Worm (Caenorhabditis elegans) whole organism, L4/young adult: ENCODE data around the gene F13B12.2.

Experiments used
- W03F9.2 ChIP-seq: fragments of 150-350 bp; optimal IDR thresholded peaks from 2 replicates; lab custom pipeline; 2014; ENCODE audit warnings: missing biosample characterization, missing genetic modification characterization
- dao-5 ChIP-seq: sonication (generic microtip); optimal IDR thresholded peaks from 2 replicates; lab custom pipeline; 2016; ENCODE audit warnings: missing genotype, missing genetic modification characterization, moderate library complexity, missing compliant biosample characterization
- him-1 ChIP-seq: sonication (generic microtip); optimal IDR thresholded peaks from 2 replicates; lab custom pipeline; 2016; ENCODE audit warnings: missing genotype, missing genetic modification reagents, missing genetic modification characterization, missing compliant biosample characterization

The F13B12.2 gene

DNA sequence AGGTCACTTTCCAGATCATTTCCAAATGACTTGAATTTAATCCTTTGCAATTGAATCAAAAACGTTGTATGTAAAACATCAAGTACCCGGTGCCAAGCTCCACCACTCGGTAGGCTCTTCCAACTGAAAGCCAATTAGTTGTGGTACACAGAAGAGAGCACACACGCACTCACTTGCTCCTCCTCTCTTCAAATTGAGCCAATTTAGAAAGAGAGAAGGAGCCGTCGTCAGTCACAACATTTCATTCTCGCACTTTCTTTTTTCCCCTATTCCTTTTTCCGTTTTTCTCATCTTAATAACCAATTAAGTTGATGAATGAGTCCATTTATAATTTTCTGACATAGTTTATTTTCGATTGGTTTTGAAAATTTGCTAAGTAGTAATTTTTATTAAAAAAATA, 30.7 kb downstream of the F13B12.2 start:
- TF ChIP-seq W03F9.2 (tag; lab: Kevin White, UChicago) (no peak), him-1 (no peak), dao-5 (tag; lab: Kevin White, UChicago) (no peak)

DNA sequence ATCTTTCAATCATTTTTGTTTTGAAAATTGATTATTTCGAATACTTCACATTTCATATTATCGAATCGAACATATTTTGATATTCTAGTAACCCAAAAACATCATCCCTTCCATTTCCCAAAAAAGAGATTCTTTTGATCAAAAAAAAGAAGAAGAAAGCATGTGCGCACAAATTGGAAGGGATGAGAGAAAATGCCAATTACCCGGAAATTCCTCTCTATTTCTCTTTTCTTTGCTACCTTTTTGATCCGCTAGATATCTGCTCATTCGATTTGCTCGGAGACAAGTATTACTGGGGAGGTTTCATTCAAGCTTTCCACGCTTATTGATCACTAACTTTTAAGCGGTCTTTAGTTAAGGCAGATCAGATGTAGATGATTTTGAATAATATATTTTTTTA, 32.1 kb downstream of the F13B12.2 start:
- TF ChIP-seq W03F9.2 (tag; lab: Kevin White, UChicago), result no peak
- TF ChIP-seq him-1, result peak; percentile 1

DNA sequence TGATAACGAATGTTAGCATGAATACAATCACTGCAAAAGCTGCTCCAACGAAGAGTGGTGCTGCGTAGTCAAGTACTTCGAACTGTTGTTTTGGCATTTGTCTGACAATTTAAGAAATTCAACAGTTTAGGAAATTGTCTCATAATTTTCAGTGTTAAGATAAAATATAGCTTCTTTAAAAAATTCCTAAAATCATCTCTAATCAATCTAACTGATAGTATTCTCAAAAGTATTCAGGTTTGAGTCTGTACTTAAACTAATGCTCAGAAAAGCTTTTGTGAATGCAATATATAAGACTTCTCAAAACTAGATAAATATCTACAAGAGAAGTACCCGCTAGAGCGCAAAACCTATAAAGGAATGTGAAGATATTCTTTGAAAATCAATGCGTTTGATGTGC, 34.1 kb downstream of the F13B12.2 start, which contains the start of gene R10H10.4:
Gene R10H10.4, minus strand, starts transcription at position 101 of the 400 bp plus-strand sequence.
- TF ChIP-seq him-1, result no peak
- TF ChIP-seq W03F9.2 (tag; lab: Kevin White, UChicago), result no peak
- no peak for TF ChIP-seq dao-5 (tag; lab: Kevin White, UChicago)

DNA sequence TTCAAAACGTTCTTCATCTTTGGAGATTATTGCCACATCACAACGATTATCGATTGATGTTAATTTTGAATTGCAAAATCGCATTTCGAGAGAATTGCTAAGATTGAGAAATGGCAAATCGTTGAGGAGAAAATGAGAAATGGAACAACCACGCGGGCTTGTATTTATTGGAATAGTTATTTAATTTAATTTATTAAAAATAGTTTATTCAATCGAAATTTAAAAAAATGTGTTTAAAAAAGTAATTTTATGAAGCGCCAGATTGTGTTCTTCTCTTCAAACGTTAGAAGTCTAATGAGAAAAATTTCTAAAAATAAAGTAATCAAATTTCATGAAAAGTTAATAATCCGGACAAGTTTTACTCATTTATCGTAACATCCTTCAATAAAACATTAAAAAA, 37.1 kb downstream of the F13B12.2 start, which contains the start of gene spe-26:
Gene spe-26, minus strand, starts transcription at position 101 of the 400 bp plus-strand sequence.
- TF ChIP-seq W03F9.2 (tag; lab: Kevin White, UChicago) (no peak), him-1 (no peak), dao-5 (tag; lab: Kevin White, UChicago) (no peak)

DNA sequence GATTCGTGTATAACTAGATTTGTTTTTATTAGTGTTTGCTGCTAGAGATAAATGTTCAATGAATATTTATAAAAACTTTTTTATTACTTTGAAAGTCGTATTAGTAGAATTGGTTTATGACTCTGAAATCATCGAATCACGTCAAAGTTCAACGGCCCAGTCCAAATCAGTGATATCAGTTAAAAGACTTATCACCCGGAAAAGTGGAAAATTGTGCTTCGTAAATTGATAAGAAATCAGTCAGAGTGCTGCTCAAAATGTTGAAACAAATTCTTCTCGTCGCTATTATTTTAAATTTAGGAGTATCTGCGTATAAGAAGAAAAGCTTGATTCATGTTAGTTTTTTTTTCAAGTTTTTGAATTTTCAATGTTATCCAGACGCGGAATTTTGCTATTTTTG, 40.7 kb downstream of the F13B12.2 start, which contains the start of gene R10H10.3:
Gene R10H10.3, plus strand, starts transcription at position 243 of the 400 bp plus-strand sequence.
- TF ChIP-seq dao-5 (tag; lab: Kevin White, UChicago) (no peak), W03F9.2 (tag; lab: Kevin White, UChicago) (no peak), him-1 (no peak)

DNA sequence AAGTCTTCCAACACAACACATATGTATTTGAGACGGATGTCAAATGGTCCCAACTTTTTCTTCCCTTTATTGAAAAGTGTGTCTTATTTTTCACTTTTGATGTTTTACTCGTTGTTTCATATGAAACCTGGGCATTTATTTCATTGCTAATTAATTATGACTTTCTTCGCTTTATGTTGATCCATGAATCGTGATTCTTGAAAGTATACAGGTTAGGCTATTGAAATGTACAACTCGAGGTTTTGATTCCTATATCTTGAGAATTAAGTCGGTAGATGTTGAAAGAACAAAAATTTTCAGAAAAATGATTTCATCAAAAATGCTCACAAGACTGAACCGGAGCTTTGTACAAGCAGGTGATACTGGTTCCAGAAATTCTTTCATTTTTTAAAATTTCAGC, 41.8 kb downstream of the F13B12.2 start, which contains the start of gene nfu-1:
Gene nfu-1, plus strand, starts transcription at position 301 of the 400 bp plus-strand sequence.
- no peak for TF ChIP-seq dao-5 (tag; lab: Kevin White, UChicago)
- TF ChIP-seq W03F9.2 (tag; lab: Kevin White, UChicago), result no peak
- no peak for TF ChIP-seq him-1

DNA sequence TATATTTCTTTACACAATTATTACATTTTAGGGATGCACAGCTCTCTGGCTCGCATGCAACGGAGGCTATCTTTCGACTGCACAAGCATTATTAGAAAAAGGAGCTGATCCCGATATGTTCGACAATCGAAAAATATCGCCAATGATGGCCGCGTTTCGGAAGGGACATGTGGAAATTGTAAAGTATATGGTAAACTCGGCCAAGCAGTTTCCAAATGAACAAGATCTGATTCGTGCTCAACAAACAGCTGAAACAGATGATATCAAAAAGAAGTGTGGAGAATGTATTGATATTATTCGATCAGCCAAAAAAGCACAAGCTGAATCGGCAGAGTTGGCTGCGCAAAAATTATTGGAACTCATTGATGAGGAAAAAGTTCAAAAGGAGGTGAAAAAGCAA, 46.0 kb downstream of the F13B12.2 start:
- TF ChIP-seq dao-5 (tag; lab: Kevin White, UChicago) (no peak), W03F9.2 (tag; lab: Kevin White, UChicago) (no peak), him-1 (no peak)

DNA sequence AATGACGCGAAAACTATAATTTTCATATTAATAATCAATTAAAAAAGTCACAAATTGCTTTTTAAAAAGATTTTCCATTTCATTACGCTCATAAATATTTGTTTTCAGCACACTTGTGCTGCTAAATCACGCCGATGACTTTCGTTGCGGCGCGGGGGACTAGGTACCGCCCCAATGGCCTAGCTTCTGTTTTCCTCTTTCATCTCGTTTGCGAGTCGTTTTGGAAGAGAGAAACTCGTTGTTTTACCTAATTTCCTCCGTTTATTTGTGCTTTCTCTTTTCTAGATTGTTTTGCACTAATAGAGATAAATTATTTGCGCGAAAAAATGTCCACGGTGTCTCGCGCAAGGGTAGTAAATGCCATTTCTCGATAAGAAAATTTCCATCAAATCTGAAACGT, 47.9 kb downstream of the F13B12.2 start:
- TF ChIP-seq W03F9.2 (tag; lab: Kevin White, UChicago) (no peak), dao-5 (tag; lab: Kevin White, UChicago) (no peak)

DNA sequence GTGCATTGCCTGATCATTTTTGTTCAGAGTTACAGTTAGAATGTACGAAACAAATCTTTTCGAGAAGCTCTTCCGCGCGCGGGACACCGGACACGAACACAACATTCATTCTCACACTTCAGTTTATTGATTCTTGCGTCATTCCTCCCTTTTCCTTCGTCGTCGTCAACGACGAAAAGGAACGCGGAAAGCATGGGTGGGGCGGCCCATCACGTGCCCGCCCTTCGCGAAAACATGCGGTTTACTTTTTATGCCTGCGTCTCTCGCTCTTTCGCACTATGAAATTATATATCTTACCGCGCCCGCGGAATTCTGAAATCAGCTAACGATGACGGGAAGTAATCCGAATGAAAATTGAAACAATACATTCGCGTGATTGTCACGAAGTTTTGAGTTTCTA, 48.3 kb downstream of the F13B12.2 start:
- TF ChIP-seq dao-5 (tag; lab: Kevin White, UChicago) (no peak), W03F9.2 (tag; lab: Kevin White, UChicago) (no peak), him-1 (no peak)
